Worm (Caenorhabditis elegans) whole organism, mixed stage, embryonic: ENCODE measurements around the gene sdc-3.

ENCODE experiments used
- nhr-237 ChIP-seq: fragments of 150-350 bp; optimal IDR thresholded peaks from 2 replicates; lab custom pipeline; 2014; ENCODE audit warnings: missing biosample characterization, missing genetic modification characterization
- sptf-1 ChIP-seq: sonication (generic microtip); optimal IDR thresholded peaks from 2 replicates; lab custom pipeline; 2017; ENCODE audit warnings: mild to moderate bottlenecking, missing genetic modification characterization, moderate library complexity, missing compliant biosample characterization
- unc-62 ChIP-seq: fragments of 150-350 bp; optimal IDR thresholded peaks from 2 replicates; lab custom pipeline; 2014; ENCODE audit warnings: missing biosample characterization, missing genetic modification reagents, missing genetic modification characterization

ce11 chrV:15028896-15029519, 19.0 kb downstream of the sdc-3 start, which contains the start of gene F14H8.8:
- TF ChIP-seq nhr-237 (tag; lab: Kevin White, UChicago) (no peak), sptf-1 (no peak), unc-62 (GFP tag; lab: Kevin White, UChicago) (no peak)
